Worm (Caenorhabditis elegans) whole organism, young adult: ENCODE measurements around the gene Y73C8B.9.

Experiments used
- B0261.1 ChIP-seq: sonication (generic microtip); optimal IDR thresholded peaks from 2 replicates; lab custom pipeline; 2016; ENCODE audit warnings: mild to moderate bottlenecking, missing genetic modification characterization, moderate library complexity, missing compliant biosample characterization
- F10E7.11 ChIP-seq: sonication (generic microtip); optimal IDR thresholded peaks from 2 replicates; lab custom pipeline; 2017; ENCODE audit warnings: mild to moderate bottlenecking, missing genetic modification characterization, moderate library complexity, missing compliant biosample characterization
- F49E8.2 ChIP-seq: sonication (generic microtip); optimal IDR thresholded peaks from 3 replicates; lab custom pipeline; 2017; ENCODE audit warnings: missing genetic modification characterization, mild to moderate bottlenecking, missing compliant biosample characterization, antibody characterized with exemption, moderate library complexity; ENCODE audit not compliant: insufficient read depth
- Y53F4B.3 ChIP-seq: fragments of 200-800 bp; sonication (Bioruptor generic); IDR thresholded peaks from 2 replicates; pipeline ENCODE4 v1.3.6; 2022; ENCODE audit warnings: missing genetic modification reagents, missing genetic modification characterization, missing compliant biosample characterization
- atf-7 ChIP-seq: sonication (generic microtip); optimal IDR thresholded peaks from 2 replicates; lab custom pipeline; 2017; ENCODE audit warnings: mild to moderate bottlenecking, missing genetic modification characterization, missing compliant biosample characterization
- attf-6 ChIP-seq: fragments of 200-800 bp; sonication (Bioruptor generic); IDR thresholded peaks from 2 replicates; pipeline ENCODE4 v1.3.6; 2022; ENCODE audit warnings: missing genetic modification reagents, missing genetic modification characterization, missing compliant biosample characterization
- ccch-3 ChIP-seq: fragments of 200-800 bp; sonication (Bioruptor generic); optimal IDR thresholded peaks from 2 replicates; lab custom pipeline; 2018; ENCODE audit warnings: mild to moderate bottlenecking, missing genetic modification characterization, missing compliant biosample characterization
- cebp-1 ChIP-seq, 2 experiments: fragments of 200-800 bp in 1 of 2; sonication (Bioruptor generic) in 1 of 2; sonication (generic microtip) in 1 of 2; IDR thresholded peaks in 1 of 2; optimal IDR thresholded peaks in 1 of 2; 2 replicates each; pipeline versions ENCODE4 v1.3.6 to Lab custom; 2017 to 2022; ENCODE audit warnings: missing compliant biosample characterization in 2 of 2, missing genetic modification characterization in 2 of 2, mild to moderate bottlenecking in 1 of 2, missing genetic modification reagents in 1 of 2, moderate library complexity in 1 of 2
- dox-1 ChIP-seq: fragments of 200-800 bp; sonication (Bioruptor generic); IDR thresholded peaks from 2 replicates; pipeline ENCODE4 v1.3.6; 2022; ENCODE audit warnings: missing genetic modification reagents, missing genetic modification characterization, missing compliant biosample characterization
- egl-18 ChIP-seq: fragments of 200-800 bp; sonication (Bioruptor generic); IDR thresholded peaks from 2 replicates; pipeline ENCODE4 v1.3.6; 2022; ENCODE audit warnings: missing genetic modification reagents, missing genetic modification characterization, missing compliant biosample characterization
- egl-44 ChIP-seq: fragments of 200-800 bp; sonication (Bioruptor generic); IDR thresholded peaks from 2 replicates; pipeline ENCODE4 v1.3.6; 2022; ENCODE audit warnings: missing genetic modification reagents, missing genetic modification characterization, missing compliant biosample characterization
- egrh-3 ChIP-seq: fragments of 200-800 bp; sonication (Bioruptor generic); IDR thresholded peaks from 2 replicates; pipeline ENCODE4 v1.3.6; 2022; ENCODE audit warnings: missing genetic modification reagents, missing genetic modification characterization, missing compliant biosample characterization
- hsf-1 ChIP-seq: fragments of 200-800 bp; sonication (Bioruptor generic); IDR thresholded peaks from 2 replicates; pipeline ENCODE4 v1.3.6; 2022; ENCODE audit warnings: missing genetic modification reagents, missing genetic modification characterization, missing compliant biosample characterization
- lag-1 ChIP-seq: fragments of 200-800 bp; sonication (Bioruptor generic); IDR thresholded peaks from 2 replicates; pipeline ENCODE4 v1.3.6; 2022; ENCODE audit warnings: missing genetic modification reagents, missing genetic modification characterization, missing compliant biosample characterization
- lin-54 ChIP-seq: fragments of 200-800 bp; sonication (Bioruptor generic); optimal IDR thresholded peaks from 2 replicates; lab custom pipeline; 2018; ENCODE audit warnings: mild to moderate bottlenecking, missing genetic modification characterization, missing compliant biosample characterization
- lsy-27 ChIP-seq: sonication (generic microtip); optimal IDR thresholded peaks from 2 replicates; lab custom pipeline; 2017; ENCODE audit warnings: missing genetic modification characterization, mild to moderate bottlenecking, missing compliant biosample characterization, antibody characterized with exemption, missing genotype, borderline replicate concordance; ENCODE audit not compliant: insufficient read depth
- madf-8 ChIP-seq: fragments of 200-800 bp; sonication (Bioruptor generic); conservative IDR thresholded peaks from 2 replicates; pipeline ENCODE4 v1.3.6; 2022; ENCODE audit warnings: missing genetic modification reagents, missing genetic modification characterization, missing compliant biosample characterization
- mcd-1 ChIP-seq: fragments of 200-800 bp; sonication (Bioruptor generic); IDR thresholded peaks from 2 replicates; pipeline ENCODE4 v1.3.6; 2022; ENCODE audit warnings: missing genetic modification reagents, missing genetic modification characterization, missing compliant biosample characterization
- nfyb-1 ChIP-seq: fragments of 200-800 bp; sonication (Bioruptor generic); IDR thresholded peaks from 2 replicates; pipeline ENCODE4 v1.3.6; 2022; ENCODE audit warnings: missing genetic modification reagents, missing genetic modification characterization, missing compliant biosample characterization
- nhr-80 ChIP-seq: sonication (generic microtip); optimal IDR thresholded peaks from 2 replicates; lab custom pipeline; 2016; ENCODE audit warnings: missing genetic modification characterization, missing compliant biosample characterization
- sdz-38 ChIP-seq: sonication (generic microtip); optimal IDR thresholded peaks from 2 replicates; lab custom pipeline; 2016; ENCODE audit warnings: missing genotype, missing genetic modification characterization, missing compliant biosample characterization
- tbp1 ChIP-seq: fragments of 200-800 bp; sonication (Bioruptor generic); optimal IDR thresholded peaks from 2 replicates; lab custom pipeline; 2018; ENCODE audit warnings: mild to moderate bottlenecking, missing genetic modification characterization, missing compliant biosample characterization
- unc-130 ChIP-seq: sonication (generic microtip); optimal IDR thresholded peaks from 2 replicates; lab custom pipeline; 2016; ENCODE audit warnings: missing genetic modification reagents, missing genetic modification characterization, missing compliant biosample characterization
- zfh-2 ChIP-seq: fragments of 200-800 bp; sonication (Bioruptor generic); conservative IDR thresholded peaks from 2 replicates; pipeline ENCODE4 v1.3.6; 2022; ENCODE audit warnings: missing genetic modification reagents, missing genetic modification characterization, missing compliant biosample characterization
- zim-3 ChIP-seq: sonication (generic microtip); optimal IDR thresholded peaks from 2 replicates; lab custom pipeline; 2017; ENCODE audit warnings: mild to moderate bottlenecking, missing genetic modification characterization, moderate library complexity, missing compliant biosample characterization
- ztf-22 ChIP-seq: fragments of 200-800 bp; sonication (Bioruptor generic); optimal IDR thresholded peaks from 2 replicates; lab custom pipeline; 2018; ENCODE audit warnings: mild to moderate bottlenecking, missing genetic modification characterization, moderate library complexity, missing compliant biosample characterization
- ztf-26 ChIP-seq: sonication (generic microtip); optimal IDR thresholded peaks from 2 replicates; lab custom pipeline; 2017; ENCODE audit warnings: missing genetic modification characterization, missing compliant biosample characterization
- ztf-28 ChIP-seq: fragments of 200-800 bp; sonication (Bioruptor generic); IDR thresholded peaks from 2 replicates; pipeline ENCODE4 v1.3.6; 2022; ENCODE audit warnings: missing genetic modification reagents, missing genetic modification characterization, missing compliant biosample characterization
- ztf-3 ChIP-seq: fragments of 200-800 bp; sonication (Bioruptor generic); optimal IDR thresholded peaks from 2 replicates; lab custom pipeline; 2018; ENCODE audit warnings: mild to moderate bottlenecking, missing genetic modification characterization, missing compliant biosample characterization
- ztf-6 ChIP-seq: fragments of 200-800 bp; sonication (Bioruptor generic); IDR thresholded peaks from 2 replicates; pipeline ENCODE4 v1.3.6; 2022; ENCODE audit warnings: missing genetic modification reagents, missing genetic modification characterization, missing compliant biosample characterization

The Y73C8B.9 gene

ce11 chrV:3185855-3186254 lies 7.5 kb upstream of the Y73C8B.9 start:
- TF ChIP-seq Y53F4B.3 (GFP tag; lab: Robert Waterston, UW) (no peak), egrh-3 (GFP tag; lab: Robert Waterston, UW) (peak; percentile 78; the same call in 1 of the 2 replicates)

- TF ChIP-seq ztf-3 (GFP tag; lab: Kevin White, UChicago), result no peak
- TF ChIP-seq zfh-2 (GFP tag; lab: Robert Waterston, UW), result no peak
- no peak for TF ChIP-seq ztf-6
- TF ChIP-seq ztf-26 (tag; lab: Kevin White, UChicago), result no peak
- no peak for TF ChIP-seq F49E8.2 (tag; lab: Kevin White, UChicago)
- no peak for TF ChIP-seq unc-130
- TF ChIP-seq cebp-1 (GFP tag; IDR thresholded peaks at IDR 0.05; lab: Robert Waterston, UW), result no peak
- TF ChIP-seq cebp-1 (tag; optimal IDR thresholded peaks at IDR 0.05; lab: Kevin White, UChicago), result no peak
- no peak for TF ChIP-seq dox-1
- no peak for TF ChIP-seq madf-8 (GFP tag; lab: Robert Waterston, UW)
- no peak for TF ChIP-seq tbp1 (GFP tag; lab: Kevin White, UChicago)
- no peak for TF ChIP-seq lin-54 (GFP tag; lab: Kevin White, UChicago)
- no peak for TF ChIP-seq ztf-22 (GFP tag; lab: Kevin White, UChicago)
- no peak for TF ChIP-seq atf-7
- TF ChIP-seq ccch-3, result no peak
- no peak for TF ChIP-seq F10E7.11
- no peak for TF ChIP-seq attf-6 (GFP tag; lab: Robert Waterston, UW)
- no peak for TF ChIP-seq lsy-27 (tag; lab: Kevin White, UChicago)
- TF ChIP-seq lag-1 (GFP tag; lab: Robert Waterston, UW), result no peak
- no peak for TF ChIP-seq egl-44 (GFP tag; lab: Robert Waterston, UW)
- TF ChIP-seq, all 124 proteins: peak for 0
These were observed 5.3 kb upstream of the Y73C8B.9 start, which contains the start of gene lag-2 for ce11 chrV:3188043-3188442. lag-2 (plus strand) TSS chrV:3188343.

ce11 chrV:3194952-3195450 lies 1.6 kb downstream of the Y73C8B.9 start, which contains the start of gene Y73C8B.2:
Y73C8B.2 (minus strand) TSS chrV:3195002.
- no peak for TF ChIP-seq ccch-3
- TF ChIP-seq nhr-80, result peak; percentile 8
- no peak for TF ChIP-seq sdz-38
- TF ChIP-seq egl-18 (GFP tag; lab: Robert Waterston, UW), result no peak
- TF ChIP-seq Y53F4B.3 (GFP tag; lab: Robert Waterston, UW), result no peak
- no peak for TF ChIP-seq ztf-28 (GFP tag; lab: Robert Waterston, UW)
- TF ChIP-seq mcd-1 (GFP tag; lab: Robert Waterston, UW), result peak; percentile 73

- peak; percentile 66; the same call in 1 of the 2 replicates for TF ChIP-seq nfyb-1 (GFP tag; lab: Robert Waterston, UW)
- no peak for TF ChIP-seq sdz-38
These were observed 2.5 kb downstream of the Y73C8B.9 start for ce11 chrV:3195814-3196213.

ce11 chrV:3196832-3197329 lies 3.5 kb downstream of the Y73C8B.9 start, which contains the start of the genes Y73C8B.1 and Y73C8B.5:
Y73C8B.1 (minus strand) TSS chrV:3196882.
Y73C8B.5 (plus strand) TSS chrV:3197268.
- TF ChIP-seq B0261.1 (no peak), cebp-1 (GFP tag; IDR thresholded peaks at IDR 0.05; lab: Robert Waterston, UW) (no peak), cebp-1 (tag; optimal IDR thresholded peaks at IDR 0.05; lab: Kevin White, UChicago) (peak; percentile 2)

- TF ChIP-seq zim-3, result no peak
- no peak for TF ChIP-seq hsf-1 (GFP tag; lab: Robert Waterston, UW)
- TF ChIP-seq, all 124 proteins: peak for 0
These were observed 7.0 kb downstream of the Y73C8B.9 start, which contains the start of gene K08D9.4 for ce11 chrV:3200323-3200722. K08D9.4 (minus strand) TSS chrV:3200423.
